Fruit fly (Drosophila melanogaster): ENCODE data around the gene Jhbp4.

Jhbp4 gene

dm6 chr3R:16071689-16072580 is 28.6 kb downstream of the Jhbp4 start (continued):
- TF ChIP-seq CG7839 (tag; optimal IDR thresholded peaks at IDR 0.05): peak; percentile 58
- peak; percentile 72 for TF ChIP-seq CG7556 (GFP tag; optimal IDR thresholded peaks at IDR 0.05)
- TF ChIP-seq lilli (GFP tag; optimal IDR thresholded peaks at IDR 0.05): peak; percentile 55
- peak; percentile 20 for TF ChIP-seq Spps (tag; optimal IDR thresholded peaks at IDR 0.05)
- peak; percentile 68 for TF ChIP-seq CG4404 (GFP tag; IDR thresholded peaks at IDR 0.05)
- TF ChIP-seq jigr1 (GFP tag; IDR thresholded peaks at IDR 0.05): no peak
- TF ChIP-seq CG10366 (GFP tag; IDR thresholded peaks at IDR 0.05): peak; percentile 71
- TF ChIP-seq exex (tag; optimal IDR thresholded peaks at IDR 0.05): peak; percentile 86
- TF ChIP-seq ap (GFP tag; IDR thresholded peaks at IDR 0.05): peak; percentile 69
- TF ChIP-seq zen2 (GFP tag; IDR thresholded peaks at IDR 0.05; ENCODE audit: partially characterized antibody): no peak
- no peak for TF ChIP-seq NFAT (GFP tag; IDR thresholded peaks at IDR 0.05)
- TF ChIP-seq CG18476 (GFP tag; optimal IDR thresholded peaks at IDR 0.05): peak; percentile 62
- TF ChIP-seq CG6654 (GFP tag; optimal IDR thresholded peaks at IDR 0.05): no peak
- TF ChIP-seq Sox102F (GFP tag; optimal IDR thresholded peaks at IDR 0.05): peak; percentile 80
- TF ChIP-seq CG1792 (GFP tag; optimal IDR thresholded peaks at IDR 0.05): no peak
- peak; percentile 86 for TF ChIP-seq ci (GFP tag; IDR thresholded peaks at IDR 0.05)
- TF ChIP-seq Ets65A (GFP tag): peak; percentile 85
- TF ChIP-seq YL-1 (GFP tag; optimal IDR thresholded peaks at IDR 0.05): no peak
- no peak for TF ChIP-seq CG15269 (tag; optimal IDR thresholded peaks at IDR 0.05)
- no peak for TF ChIP-seq pho (GFP tag; optimal IDR thresholded peaks at IDR 0.05)
- peak; percentile 66 for TF ChIP-seq CG9727 (GFP tag; optimal IDR thresholded peaks at IDR 0.05)
- no peak for TF ChIP-seq CG9817 (tag; optimal IDR thresholded peaks at IDR 0.05)
- TF ChIP-seq CG1529 (GFP tag; optimal IDR thresholded peaks at IDR 0.05): peak; percentile 48
- TF ChIP-seq CG1832 (GFP tag; optimal IDR thresholded peaks at IDR 0.05): no peak
- TF ChIP-seq bcd (GFP tag; optimal IDR thresholded peaks at IDR 0.05): peak; percentile 34
- TF ChIP-seq eve (GFP tag; optimal IDR thresholded peaks at IDR 0.05): no peak
- peak; percentile 90 for TF ChIP-seq Drgx (GFP tag; IDR thresholded peaks at IDR 0.05)
- TF ChIP-seq lab (GFP tag; optimal IDR thresholded peaks at IDR 0.05): no peak
- peak; percentile 79 for TF ChIP-seq Ptx1 (GFP tag; IDR thresholded peaks at IDR 0.05)
- no peak for TF ChIP-seq fu2 (GFP tag; optimal IDR thresholded peaks at IDR 0.05)
- TF ChIP-seq br (optimal IDR thresholded peaks at IDR 0.05): no peak
- TF ChIP-seq CG7745 (tag; optimal IDR thresholded peaks at IDR 0.05): peak; percentile 10
- TF ChIP-seq org-1 (GFP tag; optimal IDR thresholded peaks at IDR 0.05): peak; percentile 22
- no peak for TF ChIP-seq CG12299 (tag; optimal IDR thresholded peaks at IDR 0.05)
- TF ChIP-seq CG13287 (GFP tag; IDR thresholded peaks at IDR 0.05; ENCODE audit: partially characterized antibody): no peak
- TF ChIP-seq CG7357 (GFP tag; IDR thresholded peaks at IDR 0.05): peak; percentile 51; the same call in 1 of the 3 replicates
- TF ChIP-seq CG6689 (GFP tag; IDR thresholded peaks at IDR 0.05): peak; percentile 85
- peak; percentile 55 for TF ChIP-seq onecut (GFP tag; IDR thresholded peaks at IDR 0.05)
- no peak for TF ChIP-seq sc (optimal IDR thresholded peaks at IDR 0.05)
- TF ChIP-seq sc (GFP tag; optimal IDR thresholded peaks at IDR 0.05): peak; percentile 53
- TF ChIP-seq CG12769 (tag; optimal IDR thresholded peaks at IDR 0.05): no peak
- 0 out of 3 replicates have a peak, but pooled peaks have one; percentile 26 for TF ChIP-seq CG11456 (GFP tag; IDR thresholded peaks at IDR 0.05)
- no peak for TF ChIP-seq en (GFP tag; optimal IDR thresholded peaks at IDR 0.05)
- peak; percentile 68 for TF ChIP-seq CG5245 (GFP tag; optimal IDR thresholded peaks at IDR 0.05)
- TF ChIP-seq GATAe (GFP tag; conservative IDR thresholded peaks at IDR 0.05): 0 out of 2 replicates have a peak, but pooled peaks have one; percentile 21
- TF ChIP-seq luna (GFP tag; optimal IDR thresholded peaks at IDR 0.05): no peak
- TF ChIP-seq CG4820 (GFP tag; optimal IDR thresholded peaks at IDR 0.05): peak; percentile 74
- TF ChIP-seq CG1233 (GFP tag; optimal IDR thresholded peaks at IDR 0.05): peak; percentile 51
- TF ChIP-seq BtbVII (GFP tag; optimal IDR thresholded peaks at IDR 0.05): no peak
- no peak for TF ChIP-seq Antp (GFP tag; optimal IDR thresholded peaks at IDR 0.05)
